Fruit fly (Drosophila melanogaster): ENCODE results near the gene CG14834.

The CG14834 gene

dm6 chr3L:7346951-7347350 is at the start of gene CG14834:
CG14834 (minus strand) TSS chr3L:7347123.
- TF ChIP-seq usp (GFP tag; optimal IDR thresholded peaks at IDR 0.05), result no peak
- no peak for TF ChIP-seq psq (optimal IDR thresholded peaks at IDR 0.05)
- TF ChIP-seq pan (optimal IDR thresholded peaks at IDR 0.05), result no peak
- TF ChIP-seq EcR (GFP tag; optimal IDR thresholded peaks at IDR 0.05), result no peak
- TF ChIP-seq CG8478 (optimal IDR thresholded peaks at IDR 0.05), result no peak
- TF ChIP-seq Dll (optimal IDR thresholded peaks at IDR 0.05), result no peak

dm6 chr3L:7396055-7396454 is 49.1 kb upstream of the CG14834 start, which contains the start of gene CG32379:
CG32379 (plus strand) TSS chr3L:7396355.
- TF ChIP-seq CG8478 (optimal IDR thresholded peaks at IDR 0.05), result no peak
- TF ChIP-seq psq (optimal IDR thresholded peaks at IDR 0.05), result no peak
- no peak for TF ChIP-seq Dll (optimal IDR thresholded peaks at IDR 0.05)

- TF ChIP-seq EcR (GFP tag; optimal IDR thresholded peaks at IDR 0.05) (no peak), psq (optimal IDR thresholded peaks at IDR 0.05) (no peak), CG8478 (optimal IDR thresholded peaks at IDR 0.05) (no peak), pan (optimal IDR thresholded peaks at IDR 0.05) (no peak)
These were observed 43.5 kb upstream of the CG14834 start, which contains the start of gene CG8563 for dm6 chr3L:7390442-7390841. CG8563 (plus strand) TSS chr3L:7390742.

dm6 chr3L:7390004-7390403 is 43.1 kb upstream of the CG14834 start:
- no peak for TF ChIP-seq pan (optimal IDR thresholded peaks at IDR 0.05)
- TF ChIP-seq Dll (optimal IDR thresholded peaks at IDR 0.05), result no peak
- TF ChIP-seq EcR (GFP tag; optimal IDR thresholded peaks at IDR 0.05), result no peak
- no peak for TF ChIP-seq CG8478 (optimal IDR thresholded peaks at IDR 0.05)
- no peak for TF ChIP-seq usp (GFP tag; optimal IDR thresholded peaks at IDR 0.05)
- TF ChIP-seq psq (optimal IDR thresholded peaks at IDR 0.05), result no peak

dm6 chr3L:7387814-7388213 is 40.9 kb upstream of the CG14834 start, which contains the start of gene CG8564:
CG8564 (minus strand) TSS chr3L:7387914.
- no peak for TF ChIP-seq usp (GFP tag; optimal IDR thresholded peaks at IDR 0.05)
- TF ChIP-seq pan (optimal IDR thresholded peaks at IDR 0.05), result no peak
- TF ChIP-seq psq (optimal IDR thresholded peaks at IDR 0.05), result no peak
- no peak for TF ChIP-seq Dll (optimal IDR thresholded peaks at IDR 0.05)
- TF ChIP-seq CG8478 (optimal IDR thresholded peaks at IDR 0.05), result no peak
- TF ChIP-seq EcR (GFP tag; optimal IDR thresholded peaks at IDR 0.05), result no peak

- TF ChIP-seq usp (GFP tag; optimal IDR thresholded peaks at IDR 0.05), result no peak
- TF ChIP-seq psq (optimal IDR thresholded peaks at IDR 0.05), result no peak
- no peak for TF ChIP-seq EcR (GFP tag; optimal IDR thresholded peaks at IDR 0.05)
These were observed 34.5 kb upstream of the CG14834 start, which contains the start of the genes SMSr and smid for dm6 chr3L:7381359-7381976. SMSr (minus strand) TSS chr3L:7381474. smid (plus strand) TSS chr3L:7381614.

dm6 chr3L:7380395-7380794 is 33.5 kb upstream of the CG14834 start:
- TF ChIP-seq Dll (optimal IDR thresholded peaks at IDR 0.05), result no peak
- TF ChIP-seq EcR (GFP tag; optimal IDR thresholded peaks at IDR 0.05), result no peak

- no peak for TF ChIP-seq EcR (GFP tag; optimal IDR thresholded peaks at IDR 0.05)
- no peak for TF ChIP-seq psq (optimal IDR thresholded peaks at IDR 0.05)
- no peak for TF ChIP-seq usp (GFP tag; optimal IDR thresholded peaks at IDR 0.05)
- TF ChIP-seq Dll (optimal IDR thresholded peaks at IDR 0.05), result no peak
- TF ChIP-seq pan (optimal IDR thresholded peaks at IDR 0.05), result no peak
- no peak for TF ChIP-seq CG8478 (optimal IDR thresholded peaks at IDR 0.05)
These were observed 29.9 kb upstream of the CG14834 start for dm6 chr3L:7376830-7377229.

dm6 chr3L:7376151-7376550 is 29.2 kb upstream of the CG14834 start:
- TF ChIP-seq EcR (GFP tag; optimal IDR thresholded peaks at IDR 0.05) (no peak), psq (optimal IDR thresholded peaks at IDR 0.05) (no peak), CG8478 (optimal IDR thresholded peaks at IDR 0.05) (no peak), pan (optimal IDR thresholded peaks at IDR 0.05) (no peak), Dll (optimal IDR thresholded peaks at IDR 0.05) (no peak), usp (GFP tag; optimal IDR thresholded peaks at IDR 0.05) (no peak)

- TF ChIP-seq psq (optimal IDR thresholded peaks at IDR 0.05), result no peak
- TF ChIP-seq pan (optimal IDR thresholded peaks at IDR 0.05), result no peak
These were observed 24.4 kb upstream of the CG14834 start for dm6 chr3L:7371290-7371689.

dm6 chr3L:7370231-7370882 is 23.4 kb upstream of the CG14834 start:
- no peak for TF ChIP-seq EcR (GFP tag; optimal IDR thresholded peaks at IDR 0.05)
- TF ChIP-seq Dll (optimal IDR thresholded peaks at IDR 0.05), result no peak
- peak; percentile 79 for TF ChIP-seq CG8478 (optimal IDR thresholded peaks at IDR 0.05)
- no peak for TF ChIP-seq usp (GFP tag; optimal IDR thresholded peaks at IDR 0.05)
- no peak for TF ChIP-seq pan (optimal IDR thresholded peaks at IDR 0.05)
- TF ChIP-seq psq (optimal IDR thresholded peaks at IDR 0.05), result no peak

dm6 chr3L:7369543-7369942 is 22.6 kb upstream of the CG14834 start, which contains the start of gene akirin:
akirin (plus strand) TSS chr3L:7369843.
- TF ChIP-seq pan (optimal IDR thresholded peaks at IDR 0.05) (no peak), EcR (GFP tag; optimal IDR thresholded peaks at IDR 0.05) (no peak), usp (GFP tag; optimal IDR thresholded peaks at IDR 0.05) (no peak), CG8478 (optimal IDR thresholded peaks at IDR 0.05) (no peak), Dll (optimal IDR thresholded peaks at IDR 0.05) (no peak), psq (optimal IDR thresholded peaks at IDR 0.05) (no peak)

- TF ChIP-seq EcR (GFP tag; optimal IDR thresholded peaks at IDR 0.05), result no peak
- no peak for TF ChIP-seq pan (optimal IDR thresholded peaks at IDR 0.05)
- TF ChIP-seq psq (optimal IDR thresholded peaks at IDR 0.05), result no peak
- no peak for TF ChIP-seq usp (GFP tag; optimal IDR thresholded peaks at IDR 0.05)
- TF ChIP-seq Dll (optimal IDR thresholded peaks at IDR 0.05), result no peak
These were observed 22.0 kb upstream of the CG14834 start, which contains the start of gene Sh3beta for dm6 chr3L:7368934-7369333. Sh3beta (minus strand) TSS chr3L:7369260.
